Worm (Caenorhabditis elegans) whole organism, mixed stage, embryonic: ENCODE measurements around the gene C18E9.5.

Source experiments
- M03D4.4 ChIP-seq: sonication (generic microtip); optimal IDR thresholded peaks from 2 replicates; lab custom pipeline; 2017; ENCODE audit warnings: mild to moderate bottlenecking, missing genetic modification characterization, missing compliant biosample characterization
- bed-3 ChIP-seq: fragments of 200-800 bp; sonication (Bioruptor generic); optimal IDR thresholded peaks from 3 replicates; lab custom pipeline; 2018; ENCODE audit warnings: mild to moderate bottlenecking, missing genetic modification characterization, moderate library complexity, missing compliant biosample characterization
- blmp-1 ChIP-seq: fragments of 150-350 bp; optimal IDR thresholded peaks from 2 replicates; lab custom pipeline; 2014; ENCODE audit warnings: missing biosample characterization, missing genetic modification characterization
- ceh-39 ChIP-seq: fragments of 150-350 bp; optimal IDR thresholded peaks from 2 replicates; lab custom pipeline; 2014; ENCODE audit warnings: missing biosample characterization, missing genetic modification characterization
- ceh-43 ChIP-seq: fragments of 200-800 bp; sonication (Bioruptor generic); optimal IDR thresholded peaks from 2 replicates; lab custom pipeline; 2018; ENCODE audit warnings: mild to moderate bottlenecking, missing genetic modification characterization, moderate library complexity, missing compliant biosample characterization
- ceh-83 ChIP-seq: fragments of 200-800 bp; sonication (Bioruptor generic); optimal IDR thresholded peaks from 2 replicates; lab custom pipeline; 2018; ENCODE audit warnings: mild to moderate bottlenecking, missing genetic modification characterization, missing compliant biosample characterization
- ces-1 ChIP-seq: fragments of 150-350 bp; optimal IDR thresholded peaks from 2 replicates; lab custom pipeline; 2014; ENCODE audit warnings: missing biosample characterization, missing genetic modification reagents, missing genetic modification characterization
- cnd-1 ChIP-seq: fragments of 200-800 bp; sonication (Bioruptor generic); optimal IDR thresholded peaks from 2 replicates; lab custom pipeline; 2018; ENCODE audit warnings: mild to moderate bottlenecking, missing genetic modification characterization, missing compliant biosample characterization
- drap-1 ChIP-seq: fragments of 200-800 bp; sonication (Bioruptor generic); optimal IDR thresholded peaks from 3 replicates; lab custom pipeline; 2018; ENCODE audit warnings: mild to moderate bottlenecking, missing genetic modification characterization, missing compliant biosample characterization
- elt-1 ChIP-seq: sonication (generic microtip); optimal IDR thresholded peaks from 2 replicates; lab custom pipeline; 2017; ENCODE audit warnings: missing genetic modification characterization, mild to moderate bottlenecking, missing compliant biosample characterization, antibody characterized with exemption, moderate library complexity, borderline replicate concordance; ENCODE audit not compliant: insufficient read depth
- elt-3 ChIP-seq: fragments of 150-350 bp; optimal IDR thresholded peaks from 2 replicates; lab custom pipeline; 2014; ENCODE audit warnings: missing biosample characterization, missing genetic modification characterization
- flh-1 ChIP-seq: fragments of 200-800 bp; sonication (Bioruptor generic); optimal IDR thresholded peaks from 2 replicates; lab custom pipeline; 2018; ENCODE audit warnings: mild to moderate bottlenecking, missing genetic modification characterization, moderate library complexity, missing compliant biosample characterization
- ham-2 ChIP-seq: fragments of 200-800 bp; sonication (Bioruptor generic); optimal IDR thresholded peaks from 2 replicates; lab custom pipeline; 2018; ENCODE audit warnings: mild to moderate bottlenecking, missing genetic modification characterization, missing compliant biosample characterization
- hlh-1 ChIP-seq: fragments of 150-350 bp; optimal IDR thresholded peaks from 2 replicates; lab custom pipeline; 2014; ENCODE audit warnings: missing biosample characterization, missing genetic modification reagents, missing genetic modification characterization
- lin-32 ChIP-seq: fragments of 200-800 bp; sonication (Bioruptor generic); optimal IDR thresholded peaks from 2 replicates; lab custom pipeline; 2018; ENCODE audit warnings: mild to moderate bottlenecking, missing genetic modification characterization, missing compliant biosample characterization
- lsy-2 ChIP-seq: fragments of 150-350 bp; optimal IDR thresholded peaks from 2 replicates; lab custom pipeline; 2014; ENCODE audit warnings: missing biosample characterization, missing genetic modification characterization
- mab-5 ChIP-seq: fragments of 150-350 bp; optimal IDR thresholded peaks from 2 replicates; lab custom pipeline; 2014; ENCODE audit warnings: missing biosample characterization, missing genetic modification characterization
- mep-1 ChIP-seq: fragments of 150-350 bp; optimal IDR thresholded peaks from 2 replicates; lab custom pipeline; 2017; ENCODE audit warnings: missing biosample characterization, missing genetic modification reagents, missing genetic modification characterization, inconsistent platforms
- mls-2 ChIP-seq: sonication (generic microtip); optimal IDR thresholded peaks from 2 replicates; lab custom pipeline; 2016; ENCODE audit warnings: mild to moderate bottlenecking, missing genetic modification characterization, moderate library complexity, missing compliant biosample characterization
- nhr-12 ChIP-seq: fragments of 150-350 bp; optimal IDR thresholded peaks from 2 replicates; lab custom pipeline; 2014; ENCODE audit warnings: missing biosample characterization, missing genetic modification characterization
- nhr-2 ChIP-seq: fragments of 150-350 bp; optimal IDR thresholded peaks from 2 replicates; lab custom pipeline; 2014; ENCODE audit warnings: missing biosample characterization, missing genetic modification characterization
- nhr-28 ChIP-seq: fragments of 150-350 bp; optimal IDR thresholded peaks from 2 replicates; lab custom pipeline; 2014; ENCODE audit warnings: missing biosample characterization, missing genetic modification characterization
- nhr-76 ChIP-seq: sonication (generic microtip); optimal IDR thresholded peaks from 2 replicates; lab custom pipeline; 2017; ENCODE audit warnings: missing biosample characterization, missing genetic modification characterization
- pha-4 ChIP-seq: fragments of 150-350 bp; optimal IDR thresholded peaks from 2 replicates; lab custom pipeline; 2018; ENCODE audit warnings: missing biosample characterization, missing genetic modification reagents, missing genetic modification characterization
- sem-2 ChIP-seq: fragments of 200-800 bp; sonication (Bioruptor generic); optimal IDR thresholded peaks from 2 replicates; lab custom pipeline; 2018; ENCODE audit warnings: mild to moderate bottlenecking, missing genetic modification characterization, missing compliant biosample characterization
- snpc-4 ChIP-seq: fragments of 150-350 bp; optimal IDR thresholded peaks from 2 replicates; lab custom pipeline; 2014; ENCODE audit warnings: missing biosample characterization, missing genetic modification characterization
- sptf-1 ChIP-seq: sonication (generic microtip); optimal IDR thresholded peaks from 2 replicates; lab custom pipeline; 2017; ENCODE audit warnings: mild to moderate bottlenecking, missing genetic modification characterization, moderate library complexity, missing compliant biosample characterization
- tbx-8 ChIP-seq: fragments of 200-800 bp; sonication (Bioruptor generic); optimal IDR thresholded peaks from 2 replicates; lab custom pipeline; 2018; ENCODE audit warnings: mild to moderate bottlenecking, missing genetic modification characterization, moderate library complexity, missing compliant biosample characterization
- unc-120 ChIP-seq: sonication (generic microtip); optimal IDR thresholded peaks from 2 replicates; lab custom pipeline; 2017; ENCODE audit warnings: missing genetic modification characterization, missing compliant biosample characterization; ENCODE audit not compliant: poor library complexity, severe bottlenecking
- unc-39 ChIP-seq: fragments of 150-350 bp; optimal IDR thresholded peaks from 2 replicates; lab custom pipeline; 2014; ENCODE audit warnings: missing biosample characterization, missing genetic modification characterization
- unc-62 ChIP-seq: fragments of 150-350 bp; optimal IDR thresholded peaks from 2 replicates; lab custom pipeline; 2014; ENCODE audit warnings: missing biosample characterization, missing genetic modification reagents, missing genetic modification characterization
- zip-8 ChIP-seq: fragments of 150-350 bp; optimal IDR thresholded peaks from 2 replicates; lab custom pipeline; 2014; ENCODE audit warnings: missing biosample characterization, missing genetic modification characterization
- ztf-11 ChIP-seq: fragments of 150-350 bp; optimal IDR thresholded peaks from 2 replicates; lab custom pipeline; 2014; ENCODE audit warnings: missing biosample characterization, missing genetic modification characterization

C18E9.5 gene

DNA sequence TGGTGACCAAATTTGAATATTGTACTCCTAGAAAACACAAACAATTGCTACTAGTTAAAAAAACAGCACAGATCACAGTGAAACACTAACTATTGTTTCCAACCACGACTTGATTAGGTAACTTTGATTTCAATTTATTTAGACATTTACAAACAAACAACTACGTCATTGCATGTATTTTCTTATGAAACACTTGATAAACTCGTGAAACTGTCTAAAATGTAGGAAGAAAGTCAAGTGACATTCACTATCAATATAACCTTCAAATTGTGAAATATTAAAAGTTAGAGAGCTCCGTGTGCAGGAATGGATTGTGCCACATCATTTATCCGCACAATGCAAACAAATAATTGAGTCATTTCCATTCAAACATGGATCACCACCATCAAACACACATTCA lies 20.5 kb downstream of the C18E9.5 start:
- TF ChIP-seq nhr-12 (tag; lab: Kevin White, UChicago), result no peak
- TF ChIP-seq elt-3 (tag; lab: Kevin White, UChicago), result no peak
- no peak for TF ChIP-seq mls-2
- no peak for TF ChIP-seq ztf-11 (tag; lab: Kevin White, UChicago)
- TF ChIP-seq tbx-8 (GFP tag; lab: Kevin White, UChicago), result no peak
- no peak for TF ChIP-seq unc-62 (GFP tag; lab: Kevin White, UChicago)
- no peak for TF ChIP-seq nhr-76 (tag; lab: Kevin White, UChicago)
- no peak for TF ChIP-seq blmp-1 (tag; lab: Kevin White, UChicago)
- TF ChIP-seq lin-32, result no peak
- TF ChIP-seq sptf-1, result no peak
- TF ChIP-seq ceh-43 (GFP tag; lab: Kevin White, UChicago), result no peak
- no peak for TF ChIP-seq flh-1 (GFP tag; lab: Kevin White, UChicago)
- TF ChIP-seq bed-3 (GFP tag; lab: Kevin White, UChicago), result no peak
- no peak for TF ChIP-seq lsy-2 (tag; lab: Kevin White, UChicago)
- no peak for TF ChIP-seq ces-1 (GFP tag; lab: Kevin White, UChicago)
- no peak for TF ChIP-seq unc-39 (tag; lab: Kevin White, UChicago)
- TF ChIP-seq ceh-39 (tag; lab: Kevin White, UChicago), result no peak
- no peak for TF ChIP-seq zip-8
- TF ChIP-seq ham-2 (GFP tag; lab: Kevin White, UChicago), result no peak
- TF ChIP-seq ceh-83 (GFP tag; lab: Kevin White, UChicago), result no peak

DNA sequence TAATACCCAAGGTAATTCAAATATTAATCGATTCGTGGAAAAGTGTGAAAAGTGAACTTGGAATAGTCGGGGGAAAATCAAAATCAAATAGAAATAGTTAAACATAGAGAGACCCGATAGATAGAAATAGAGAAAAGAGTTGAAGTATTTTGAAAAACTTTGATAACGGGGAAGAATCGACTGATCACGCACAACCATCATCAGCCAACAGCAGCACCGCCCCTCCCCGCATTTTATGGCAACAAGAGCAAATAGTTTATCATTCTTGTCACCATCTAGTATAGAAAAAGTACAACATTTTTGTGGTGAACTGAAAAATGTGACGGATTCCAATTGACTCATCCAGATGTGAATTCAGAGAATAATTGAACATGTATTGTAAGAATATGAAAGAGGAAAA lies 21.8 kb downstream of the C18E9.5 start:
- TF ChIP-seq mep-1 (tag; lab: Kevin White, UChicago) (no peak), bed-3 (GFP tag; lab: Kevin White, UChicago) (no peak), elt-3 (tag; lab: Kevin White, UChicago) (no peak), cnd-1 (tag; lab: Kevin White, UChicago) (no peak), snpc-4 (no peak), nhr-2 (tag; lab: Kevin White, UChicago) (no peak), unc-120 (no peak), hlh-1 (tag; lab: Kevin White, UChicago) (no peak), ceh-43 (GFP tag; lab: Kevin White, UChicago) (no peak), pha-4 (tag; lab: Kevin White, UChicago) (no peak), flh-1 (GFP tag; lab: Kevin White, UChicago) (no peak), lsy-2 (tag; lab: Kevin White, UChicago) (no peak), tbx-8 (GFP tag; lab: Kevin White, UChicago) (no peak), mab-5 (tag; lab: Kevin White, UChicago) (no peak), elt-1 (tag; lab: Kevin White, UChicago) (no peak), nhr-12 (tag; lab: Kevin White, UChicago) (no peak), mls-2 (no peak), lin-32 (no peak), ceh-83 (GFP tag; lab: Kevin White, UChicago) (no peak)
- TF ChIP-seq, all 35 proteins: peak for 0

DNA sequence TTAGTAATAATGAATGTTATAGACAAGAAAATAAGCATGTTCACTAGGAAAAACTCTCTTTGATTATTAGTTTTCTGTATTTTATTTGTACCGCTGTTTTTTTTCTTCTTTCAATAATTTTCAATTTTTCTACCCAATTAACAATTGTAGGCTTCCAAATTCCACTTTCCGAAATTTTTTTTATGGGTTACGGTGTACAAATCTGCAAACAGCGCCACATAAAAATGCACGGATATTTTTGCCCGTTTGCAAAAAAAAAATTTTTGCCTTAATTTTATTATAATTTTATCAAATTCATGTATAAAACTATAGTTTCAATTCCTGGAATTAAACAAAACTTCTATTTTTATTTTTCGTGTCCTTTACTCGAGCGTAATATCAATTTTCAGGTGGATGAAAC lies 23.0 kb downstream of the C18E9.5 start, which contains the start of gene ooc-5:
TSS of gene ooc-5 (plus strand) at position 381 of the 400 bp plus-strand sequence.
- no peak for TF ChIP-seq unc-39 (tag; lab: Kevin White, UChicago)
- TF ChIP-seq nhr-2 (tag; lab: Kevin White, UChicago), result no peak
- TF ChIP-seq cnd-1 (tag; lab: Kevin White, UChicago), result no peak
- peak; percentile 19 for TF ChIP-seq ces-1 (GFP tag; lab: Kevin White, UChicago)
- peak; percentile 93 for TF ChIP-seq lsy-2 (tag; lab: Kevin White, UChicago)
- TF ChIP-seq sem-2 (GFP tag; lab: Kevin White, UChicago), result no peak

DNA sequence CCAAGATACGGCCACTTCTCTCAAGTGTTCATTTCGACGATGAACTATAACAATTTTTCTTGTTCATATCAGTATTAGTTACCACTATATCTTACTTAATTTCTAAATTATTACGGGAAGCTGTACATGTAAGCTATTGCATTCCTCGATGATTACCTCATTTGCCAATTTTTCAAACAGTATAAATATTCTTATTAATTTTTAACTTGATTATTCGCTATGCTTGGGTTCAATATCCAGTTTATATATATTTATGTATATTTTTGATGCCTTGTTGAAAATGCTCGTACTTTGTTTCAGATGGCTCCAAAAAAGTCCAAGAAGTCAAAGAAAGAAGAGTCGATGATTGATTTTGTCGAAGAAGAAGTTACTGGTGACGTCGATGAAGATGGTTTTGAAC lies 24.6 kb downstream of the C18E9.5 start, which contains the start of gene F44G4.1:
TSS of gene F44G4.1 (plus strand) at position 301 of the 400 bp plus-strand sequence.
- TF ChIP-seq M03D4.4 (tag; lab: Kevin White, UChicago) (no peak), mab-5 (tag; lab: Kevin White, UChicago) (no peak), ztf-11 (tag; lab: Kevin White, UChicago) (no peak), elt-3 (tag; lab: Kevin White, UChicago) (no peak), drap-1 (GFP tag; lab: Kevin White, UChicago) (no peak), snpc-4 (no peak), nhr-28 (tag; lab: Kevin White, UChicago) (no peak), sptf-1 (no peak), nhr-76 (tag; lab: Kevin White, UChicago) (no peak), pha-4 (tag; lab: Kevin White, UChicago) (no peak), blmp-1 (tag; lab: Kevin White, UChicago) (no peak)
- TF ChIP-seq, all 35 proteins: peak for 0
